Fruit fly (Drosophila melanogaster): Measurements from ENCODE around the gene CG32847.

DNA sequence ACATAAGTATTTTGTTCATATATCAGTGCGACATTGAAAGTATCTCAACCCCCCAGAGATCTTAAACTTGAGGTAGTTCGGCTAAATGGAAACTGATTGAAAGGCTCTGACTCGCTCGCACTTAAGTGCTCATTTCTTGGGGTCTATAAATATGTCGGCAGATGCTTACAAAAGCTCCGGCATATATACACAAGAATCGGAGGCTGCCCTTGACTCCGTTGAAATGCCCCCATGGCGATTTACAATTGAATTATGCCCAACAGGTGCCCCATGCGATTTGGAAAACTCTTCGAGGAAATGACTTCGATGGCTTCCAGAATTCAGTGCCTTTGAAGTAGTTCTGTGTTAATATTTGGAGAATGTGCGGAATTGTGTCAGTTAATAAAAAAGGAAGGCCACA is 47.7 kb upstream of the CG32847 start:
- TF ChIP-seq EcR (GFP tag; optimal IDR thresholded peaks at IDR 0.05) (no peak), CG17806 (tag; optimal IDR thresholded peaks at IDR 0.05) (no peak)
